Worm (Caenorhabditis elegans) whole organism, L2 larva: ENCODE results near the gene nas-17.

Experiments
- C34F6.9 ChIP-seq: fragments of 150-350 bp; optimal IDR thresholded peaks from 2 replicates; lab custom pipeline; 2014; ENCODE audit warnings: missing biosample characterization, missing genetic modification characterization
- F13H6.1 ChIP-seq: sonication (generic microtip); optimal IDR thresholded peaks from 2 replicates; lab custom pipeline; 2016; ENCODE audit warnings: missing genetic modification characterization, missing compliant biosample characterization
- R02D3.7 ChIP-seq: fragments of 150-350 bp; optimal IDR thresholded peaks from 2 replicates; lab custom pipeline; 2014; ENCODE audit warnings: missing biosample characterization, missing genetic modification characterization
- Y55F3AM.14 ChIP-seq: fragments of 200-800 bp; sonication (Bioruptor generic); optimal IDR thresholded peaks from 2 replicates; lab custom pipeline; 2018; ENCODE audit warnings: mild to moderate bottlenecking, missing genetic modification characterization, missing compliant biosample characterization
- ZK546.5 ChIP-seq: sonication (generic microtip); optimal IDR thresholded peaks from 2 replicates; lab custom pipeline; 2017; ENCODE audit warnings: missing biosample characterization, missing genetic modification characterization
- aly-2 ChIP-seq: fragments of 150-350 bp; optimal IDR thresholded peaks from 2 replicates; lab custom pipeline; 2014; ENCODE audit warnings: missing biosample characterization, missing genetic modification characterization
- blmp-1 ChIP-seq: sonication (generic microtip); optimal IDR thresholded peaks from 2 replicates; lab custom pipeline; 2017; ENCODE audit warnings: missing genetic modification characterization, mild to moderate bottlenecking, missing compliant biosample characterization, antibody characterized with exemption, moderate library complexity; ENCODE audit not compliant: insufficient read depth
- ceh-16 ChIP-seq: fragments of 150-350 bp; optimal IDR thresholded peaks from 2 replicates; lab custom pipeline; 2014; ENCODE audit warnings: missing biosample characterization, missing genetic modification characterization
- ceh-82 ChIP-seq: fragments of 150-350 bp; optimal IDR thresholded peaks from 2 replicates; lab custom pipeline; 2014; ENCODE audit warnings: missing biosample characterization, missing genetic modification characterization
- fos-1 ChIP-seq: fragments of 150-350 bp; optimal IDR thresholded peaks from 2 replicates; lab custom pipeline; 2014; ENCODE audit warnings: missing biosample characterization, missing genetic modification characterization
- gmeb-1 ChIP-seq: fragments of 150-350 bp; optimal IDR thresholded peaks from 2 replicates; lab custom pipeline; 2014; ENCODE audit warnings: missing biosample characterization, missing genetic modification characterization
- lin-39 ChIP-seq: fragments of 150-350 bp; optimal IDR thresholded peaks from 2 replicates; lab custom pipeline; 2014; ENCODE audit warnings: missing biosample characterization, missing genetic modification reagents, missing genetic modification characterization
- mab-5 ChIP-seq: fragments of 150-350 bp; optimal IDR thresholded peaks from 2 replicates; lab custom pipeline; 2014; ENCODE audit warnings: missing biosample characterization, missing genetic modification characterization
- mdl-1 ChIP-seq, 2 experiments: fragments of 150-350 bp in 1 of 2; sonication (generic microtip) in 1 of 2; optimal IDR thresholded peaks; 2 replicates each; lab custom pipeline; 2017; ENCODE audit warnings: missing biosample characterization in 2 of 2, missing genetic modification characterization in 2 of 2
- nhr-10 ChIP-seq: sonication (generic microtip); optimal IDR thresholded peaks from 2 replicates; lab custom pipeline; 2017; ENCODE audit warnings: missing biosample characterization, missing genetic modification characterization
- nhr-12 ChIP-seq: fragments of 150-350 bp; optimal IDR thresholded peaks from 2 replicates; lab custom pipeline; 2014; ENCODE audit warnings: missing biosample characterization, missing genetic modification characterization
- nhr-129 ChIP-seq: fragments of 150-350 bp; optimal IDR thresholded peaks from 2 replicates; lab custom pipeline; 2014; ENCODE audit warnings: missing biosample characterization, missing genetic modification characterization
- nhr-21 ChIP-seq: fragments of 150-350 bp; optimal IDR thresholded peaks from 2 replicates; lab custom pipeline; 2014; ENCODE audit warnings: missing biosample characterization, missing genetic modification characterization
- nhr-23 ChIP-seq: fragments of 150-350 bp; optimal IDR thresholded peaks from 2 replicates; lab custom pipeline; 2014; ENCODE audit warnings: missing biosample characterization, missing genetic modification reagents, missing genetic modification characterization
- nhr-237 ChIP-seq: fragments of 150-350 bp; optimal IDR thresholded peaks from 2 replicates; lab custom pipeline; 2014; ENCODE audit warnings: missing biosample characterization, missing genetic modification characterization
- nhr-25 ChIP-seq: fragments of 150-350 bp; sonication (generic microtip); optimal IDR thresholded peaks from 3 replicates; lab custom pipeline; 2014; ENCODE audit warnings: missing biosample characterization, missing genetic modification characterization
- nhr-6 ChIP-seq: fragments of 150-350 bp; optimal IDR thresholded peaks from 2 replicates; lab custom pipeline; 2014; ENCODE audit warnings: missing biosample characterization, missing genetic modification characterization
- nhr-77 ChIP-seq: fragments of 150-350 bp; optimal IDR thresholded peaks from 2 replicates; lab custom pipeline; 2014; ENCODE audit warnings: missing biosample characterization, missing genetic modification characterization
- peb-1 ChIP-seq: fragments of 150-350 bp; optimal IDR thresholded peaks from 2 replicates; lab custom pipeline; 2014; ENCODE audit warnings: missing biosample characterization, missing genetic modification characterization
- sem-4 ChIP-seq: fragments of 150-350 bp; optimal IDR thresholded peaks from 2 replicates; lab custom pipeline; 2014; ENCODE audit warnings: missing biosample characterization, missing genetic modification reagents, missing genetic modification characterization
- skn-1 ChIP-seq: sonication (generic microtip); optimal IDR thresholded peaks from 2 replicates; lab custom pipeline; 2017; ENCODE audit warnings: missing biosample characterization, missing genetic modification characterization
- snpc-4 ChIP-seq: fragments of 150-350 bp; optimal IDR thresholded peaks from 2 replicates; lab custom pipeline; 2014; ENCODE audit warnings: missing biosample characterization, missing genetic modification characterization
- unc-39 ChIP-seq: fragments of 150-350 bp; optimal IDR thresholded peaks from 2 replicates; lab custom pipeline; 2014; ENCODE audit warnings: missing biosample characterization, missing genetic modification characterization
- zag-1 ChIP-seq: fragments of 150-350 bp; optimal IDR thresholded peaks from 2 replicates; lab custom pipeline; 2014; ENCODE audit warnings: missing biosample characterization, missing genetic modification characterization
- ztf-1 ChIP-seq: fragments of 200-800 bp; sonication (Bioruptor generic); conservative IDR thresholded peaks from 2 replicates; pipeline ENCODE4 v1.3.6; 2022; ENCODE audit warnings: missing genetic modification characterization, missing compliant biosample characterization
- ztf-11 ChIP-seq: sonication (generic microtip); optimal IDR thresholded peaks from 2 replicates; lab custom pipeline; 2017; ENCODE audit warnings: missing biosample characterization, missing genetic modification characterization
- ztf-4 ChIP-seq: fragments of 150-350 bp; optimal IDR thresholded peaks from 2 replicates; lab custom pipeline; 2014; ENCODE audit warnings: missing biosample characterization, missing genetic modification characterization

The nas-17 gene

DNA sequence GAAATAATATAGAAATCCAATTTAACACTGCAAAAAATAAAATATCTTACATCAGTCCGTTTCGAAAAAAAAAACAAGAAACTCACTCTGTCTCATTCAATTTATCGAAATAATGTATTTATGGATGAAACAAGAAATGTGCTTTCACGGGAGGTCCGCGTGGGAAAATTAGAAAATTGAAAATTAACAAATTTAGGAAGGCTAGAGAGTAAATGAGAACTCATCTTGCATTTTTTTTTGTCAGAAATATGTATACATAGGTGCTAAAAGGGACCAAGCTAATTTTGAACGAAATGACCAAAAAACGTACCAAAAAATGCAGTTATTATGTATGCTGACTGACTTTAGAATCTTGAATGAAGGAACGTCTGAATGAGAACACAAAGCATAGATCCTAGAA, 25.8 kb downstream of the nas-17 start, which contains the start of gene T26H10.2:
T26H10.2 (minus strand) TSS at position 101 of the 400 bp plus-strand sequence.
- no peak for TF ChIP-seq lin-39 (tag; lab: Kevin White, UChicago)
- no peak for TF ChIP-seq sem-4 (tag; lab: Kevin White, UChicago)
- TF ChIP-seq ztf-4 (tag; lab: Kevin White, UChicago) = no peak
- no peak for TF ChIP-seq unc-39 (tag; lab: Kevin White, UChicago)
- no peak for TF ChIP-seq mab-5 (tag; lab: Kevin White, UChicago)
- TF ChIP-seq C34F6.9 (tag; lab: Kevin White, UChicago) = no peak
- TF ChIP-seq ztf-1 (GFP tag; lab: Robert Waterston, UW) = no peak
- TF ChIP-seq mdl-1 (tag; optimal IDR thresholded peaks at IDR 0.05; lab: Kevin White, UChicago) = no peak
- no peak for TF ChIP-seq blmp-1 (tag; lab: Kevin White, UChicago)
- TF ChIP-seq Y55F3AM.14 (GFP tag; lab: Kevin White, UChicago) = no peak
- TF ChIP-seq ceh-82 = no peak
- TF ChIP-seq nhr-23 (tag; lab: Kevin White, UChicago) = no peak
- no peak for TF ChIP-seq nhr-6 (tag; lab: Kevin White, UChicago)
- TF ChIP-seq nhr-237 = no peak
- TF ChIP-seq aly-2 = no peak
- no peak for TF ChIP-seq ceh-16 (tag; lab: Kevin White, UChicago)

DNA sequence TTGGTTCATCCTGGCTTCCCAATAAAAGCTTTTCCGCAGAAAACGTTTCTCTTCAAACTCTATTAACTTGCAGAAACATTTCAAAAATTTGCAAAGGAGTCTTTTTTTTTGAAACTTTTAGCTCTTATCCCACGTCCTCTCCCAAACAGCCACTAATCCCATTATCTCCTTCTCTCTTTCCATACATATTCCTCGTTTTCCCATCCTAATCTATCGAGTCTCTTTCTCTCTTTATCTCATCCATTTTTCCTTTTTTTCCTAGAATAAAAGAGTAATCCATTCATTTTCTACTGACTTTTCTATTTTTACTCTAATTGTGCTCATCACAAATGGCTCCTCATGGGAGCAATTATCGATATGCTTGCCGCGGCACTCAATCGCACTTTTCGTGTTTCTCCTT, 30.0 kb downstream of the nas-17 start:
- TF ChIP-seq C34F6.9 (tag; lab: Kevin White, UChicago) (peak; percentile 36), lin-39 (tag; lab: Kevin White, UChicago) (no peak), zag-1 (tag; lab: Kevin White, UChicago) (peak; percentile 43)

DNA sequence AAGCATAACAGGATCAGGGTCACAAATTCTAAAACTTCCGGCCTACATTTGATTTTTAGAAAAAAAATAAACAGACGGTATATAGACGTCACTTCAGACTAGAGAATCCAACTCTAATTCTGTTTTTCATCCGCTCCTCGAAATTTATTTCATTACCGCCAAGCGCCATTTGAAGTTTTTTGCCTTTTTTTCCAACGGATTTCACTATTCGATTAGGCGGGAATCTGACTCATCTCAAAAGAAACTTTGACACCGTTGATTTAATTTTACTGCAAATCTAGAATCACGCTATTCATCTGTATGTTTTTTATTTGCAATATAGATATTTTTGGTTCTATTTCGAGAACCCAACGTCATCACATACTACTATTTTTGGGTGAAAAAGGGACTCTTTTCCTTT, 32.1 kb downstream of the nas-17 start:
- no peak for TF ChIP-seq blmp-1 (tag; lab: Kevin White, UChicago)
- no peak for TF ChIP-seq fos-1 (tag; lab: Kevin White, UChicago)
- no peak for TF ChIP-seq ztf-4 (tag; lab: Kevin White, UChicago)
- no peak for TF ChIP-seq ceh-16 (tag; lab: Kevin White, UChicago)
- TF ChIP-seq snpc-4 (tag; lab: Kevin White, UChicago) = no peak
- no peak for TF ChIP-seq gmeb-1 (tag; lab: Kevin White, UChicago)
- TF ChIP-seq mdl-1 (tag; optimal IDR thresholded peaks at IDR 0.05; lab: Kevin White, UChicago) = no peak
- TF ChIP-seq skn-1 = no peak
- TF ChIP-seq nhr-21 (tag; lab: Kevin White, UChicago) = no peak
- no peak for TF ChIP-seq ZK546.5 (tag; lab: Kevin White, UChicago)
- no peak for TF ChIP-seq peb-1 (tag; lab: Kevin White, UChicago)
- TF ChIP-seq, all 48 proteins: peak for 0

DNA sequence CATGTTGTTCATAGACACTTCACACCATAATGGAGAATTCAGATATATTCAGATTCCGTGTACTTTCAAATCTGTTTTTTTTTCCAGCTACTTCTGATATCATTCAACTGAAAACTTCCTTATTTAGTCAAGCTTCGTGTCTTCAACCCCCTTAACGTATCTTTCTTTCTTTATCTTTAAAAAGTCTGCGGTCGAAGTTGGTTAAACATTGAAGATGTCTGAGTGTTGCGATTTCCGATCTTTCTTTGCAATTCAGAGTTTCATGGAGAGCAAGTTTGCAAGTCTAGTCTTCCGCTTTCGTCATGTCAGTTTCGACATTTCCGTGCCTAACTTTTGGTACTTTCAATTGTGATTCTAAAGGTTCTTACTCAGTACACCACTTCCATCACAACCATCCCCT, 36.5 kb downstream of the nas-17 start:
- TF ChIP-seq R02D3.7 (tag; lab: Kevin White, UChicago) (no peak), blmp-1 (tag; lab: Kevin White, UChicago) (no peak), nhr-12 (tag; lab: Kevin White, UChicago) (no peak)

DNA sequence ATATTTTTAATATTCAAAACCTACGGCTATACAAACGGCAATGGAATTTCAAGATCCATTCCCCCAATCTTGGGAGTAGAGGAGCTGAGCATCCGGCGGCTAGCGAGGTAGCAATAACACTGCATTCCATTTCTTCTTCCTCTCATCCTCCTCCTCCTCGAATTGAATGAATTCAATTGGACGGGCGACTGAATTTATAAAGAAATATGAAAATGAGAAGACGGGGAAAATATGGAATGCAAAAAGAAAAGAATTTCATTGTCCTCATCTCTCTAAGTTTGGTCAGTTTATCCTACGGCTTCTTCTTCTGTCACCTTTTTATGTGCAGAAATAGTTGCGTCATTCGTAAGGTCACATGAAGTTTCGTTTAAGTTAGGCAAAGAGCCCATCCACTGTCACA, 37.7 kb downstream of the nas-17 start:
- TF ChIP-seq nhr-77 (tag; lab: Kevin White, UChicago) (no peak), ztf-11 (tag; lab: Kevin White, UChicago) (no peak), fos-1 (tag; lab: Kevin White, UChicago) (no peak), gmeb-1 (tag; lab: Kevin White, UChicago) (no peak)
- TF ChIP-seq, all 48 proteins: peak for 0

DNA sequence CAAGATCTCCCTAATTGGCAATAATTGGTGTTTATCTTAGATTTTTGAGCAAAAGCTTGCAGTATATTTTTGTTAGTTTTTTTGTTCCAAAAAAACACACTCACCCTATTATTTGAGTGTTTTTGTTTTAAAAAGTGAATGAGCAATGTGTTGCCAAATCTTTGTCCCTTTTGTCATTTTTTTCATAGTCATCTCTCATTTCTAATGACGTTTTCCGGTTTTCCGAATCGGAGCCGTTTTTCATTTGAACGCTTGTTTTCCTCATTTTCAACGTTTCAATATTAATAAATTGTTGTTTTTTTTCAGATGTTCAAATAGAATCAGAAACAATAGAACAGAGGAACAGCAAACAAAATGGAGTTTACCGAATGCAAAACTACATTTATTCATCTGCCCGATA, 39.7 kb downstream of the nas-17 start, which contains the start of gene dmsr-1:
dmsr-1 (plus strand) TSS at position 301 of the 400 bp plus-strand sequence.
- TF ChIP-seq gmeb-1 (tag; lab: Kevin White, UChicago) (no peak), nhr-129 (tag; lab: Kevin White, UChicago) (no peak), nhr-25 (tag; lab: Kevin White, UChicago) (no peak), F13H6.1 (tag; lab: Kevin White, UChicago) (no peak), nhr-10 (tag; lab: Kevin White, UChicago) (no peak), sem-4 (tag; lab: Kevin White, UChicago) (no peak), blmp-1 (tag; lab: Kevin White, UChicago) (no peak), nhr-12 (tag; lab: Kevin White, UChicago) (no peak), skn-1 (no peak), C34F6.9 (tag; lab: Kevin White, UChicago) (no peak)
